Fruit fly (Drosophila melanogaster): Measurements from ENCODE around the gene CG43773.
A peak's percentile ranks its signal among the peaks of the same experiment; 100 is the strongest.

The CG43773 gene

dm6 chr2L:4031203-4032096, 24.0 kb downstream of the CG43773 start, which contains the start of gene ed:
Gene ed, plus strand, starts transcription at chr2L:4031377.
- no peak for TF ChIP-seq ssp (GFP tag; IDR thresholded peaks at IDR 0.05)
- no peak for TF ChIP-seq CG9609 (GFP tag; optimal IDR thresholded peaks at IDR 0.05)
- no peak for TF ChIP-seq CG14050 (GFP tag; IDR thresholded peaks at IDR 0.05)
- no peak for TF ChIP-seq org-1 (GFP tag; optimal IDR thresholded peaks at IDR 0.05)
- TF ChIP-seq nau (GFP tag; optimal IDR thresholded peaks at IDR 0.05), result peak; percentile 23
- no peak for TF ChIP-seq CG6175 (GFP tag; IDR thresholded peaks at IDR 0.05)
- TF ChIP-seq Scr (GFP tag; IDR thresholded peaks at IDR 0.05; ENCODE audit: partially characterized antibody), result no peak
- TF ChIP-seq CG4404 (GFP tag; IDR thresholded peaks at IDR 0.05), result no peak
- TF ChIP-seq CG3847 (GFP tag; IDR thresholded peaks at IDR 0.05), result no peak
- TF ChIP-seq lbe (GFP tag; optimal IDR thresholded peaks at IDR 0.05), result no peak
- no peak for TF ChIP-seq phol (tag; optimal IDR thresholded peaks at IDR 0.05)
- no peak for TF ChIP-seq CG14860 (GFP tag; IDR thresholded peaks at IDR 0.05; ENCODE audit: partially characterized antibody)
- TF ChIP-seq CG30403 (GFP tag; optimal IDR thresholded peaks at IDR 0.05), result no peak
- TF ChIP-seq inv (GFP tag; IDR thresholded peaks at IDR 0.05; ENCODE audit: partially characterized antibody), result 0 out of 2 replicates have a peak, but pooled peaks have one; percentile 8
- no peak for TF ChIP-seq Xbp1 (GFP tag; optimal IDR thresholded peaks at IDR 0.05)
- TF ChIP-seq ems (GFP tag; optimal IDR thresholded peaks at IDR 0.05), result no peak
- peak; percentile 69 for TF ChIP-seq kni (GFP tag; optimal IDR thresholded peaks at IDR 0.05)
- no peak for TF ChIP-seq Dbx (GFP tag; IDR thresholded peaks at IDR 0.05)
- TF ChIP-seq cad (GFP tag; optimal IDR thresholded peaks at IDR 0.05), result no peak
- no peak for TF ChIP-seq CG7839 (tag; optimal IDR thresholded peaks at IDR 0.05)
- TF ChIP-seq sens (GFP tag), result peak; percentile 89
- no peak for TF ChIP-seq Ets97D (GFP tag; optimal IDR thresholded peaks at IDR 0.05)
- TF ChIP-seq ap (GFP tag; IDR thresholded peaks at IDR 0.05), result no peak
- no peak for TF ChIP-seq CG12071 (GFP tag; optimal IDR thresholded peaks at IDR 0.05)
- TF ChIP-seq tio (GFP tag; optimal IDR thresholded peaks at IDR 0.05), result no peak
- TF ChIP-seq tx (GFP tag; optimal IDR thresholded peaks at IDR 0.05), result no peak
- TF ChIP-seq CG8388 (GFP tag; optimal IDR thresholded peaks at IDR 0.05), result no peak
- no peak for TF ChIP-seq Hr3 (GFP tag; optimal IDR thresholded peaks at IDR 0.05)
- no peak for TF ChIP-seq Elba2 (GFP tag; optimal IDR thresholded peaks at IDR 0.05)
- TF ChIP-seq Adf1 (GFP tag; IDR thresholded peaks at IDR 0.05), result peak; percentile 30; the same call in 1 of the 2 replicates
- no peak for TF ChIP-seq CG1024 (GFP tag; IDR thresholded peaks at IDR 0.05)
- TF ChIP-seq dmrt11E (tag; optimal IDR thresholded peaks at IDR 0.05), result peak; percentile 3
- TF ChIP-seq CG4854 (GFP tag; optimal IDR thresholded peaks at IDR 0.05), result no peak
- TF ChIP-seq Mrtf (GFP tag; IDR thresholded peaks at IDR 0.05), result no peak
- TF ChIP-seq Dip2 (GFP tag; IDR thresholded peaks at IDR 0.05), result no peak
- TF ChIP-seq salm (tag; optimal IDR thresholded peaks at IDR 0.05), result no peak
- TF ChIP-seq Trl (optimal IDR thresholded peaks at IDR 0.05), result peak in 1 of 2 experiments; percentile 42
- no peak for TF ChIP-seq Trl (GFP tag; optimal IDR thresholded peaks at IDR 0.05)
- TF ChIP-seq nom (GFP tag; optimal IDR thresholded peaks at IDR 0.05), result no peak
- TF ChIP-seq rib (GFP tag; IDR thresholded peaks at IDR 0.05), result no peak
- TF ChIP-seq Ssrp (tag; optimal IDR thresholded peaks at IDR 0.05), result no peak
- no peak for TF ChIP-seq hkb (optimal IDR thresholded peaks at IDR 0.05)
- no peak for TF ChIP-seq hkb (GFP tag; IDR thresholded peaks at IDR 0.05)
- TF ChIP-seq CG8359 (GFP tag; optimal IDR thresholded peaks at IDR 0.05; ENCODE audit: borderline replicate concordance), result no peak
- TF ChIP-seq ftz-f1 (GFP tag; optimal IDR thresholded peaks at IDR 0.05), result no peak
- TF ChIP-seq CG6254 (GFP tag; optimal IDR thresholded peaks at IDR 0.05), result no peak
- no peak for TF ChIP-seq jigr1 (GFP tag; IDR thresholded peaks at IDR 0.05)
- TF ChIP-seq B-H2 (GFP tag; optimal IDR thresholded peaks at IDR 0.05), result no peak
- TF ChIP-seq CG17328 (GFP tag; IDR thresholded peaks at IDR 0.05), result no peak
- TF ChIP-seq CG12391 (tag; optimal IDR thresholded peaks at IDR 0.05), result no peak
- no peak for TF ChIP-seq sr (GFP tag; IDR thresholded peaks at IDR 0.05)

All from whole organism, embryonic.